Worm (Caenorhabditis elegans) whole organism, L3 larva: Measurements from ENCODE around the gene hrpf-2.

Source experiments
- ama-1 ChIP-seq: fragments of 150-350 bp; optimal IDR thresholded peaks from 2 replicates; lab custom pipeline; 2018
- ceh-9 ChIP-seq: sonication (generic microtip); optimal IDR thresholded peaks from 2 replicates; lab custom pipeline; 2018; ENCODE audit warnings: missing biosample characterization, missing genetic modification characterization
- elt-2 ChIP-seq: sonication (generic microtip); optimal IDR thresholded peaks from 2 replicates; lab custom pipeline; 2016; ENCODE audit warnings: missing genetic modification reagents, mild to moderate bottlenecking, missing genetic modification characterization, missing compliant biosample characterization
- jun-1 ChIP-seq: fragments of 150-350 bp; optimal IDR thresholded peaks from 2 replicates; lab custom pipeline; 2014; ENCODE audit warnings: missing biosample characterization, missing genetic modification reagents, missing genetic modification characterization
- lin-39 ChIP-seq: fragments of 150-350 bp; optimal IDR thresholded peaks from 2 replicates; lab custom pipeline; 2018; ENCODE audit warnings: missing biosample characterization, missing genetic modification reagents, missing genetic modification characterization
- nhr-23 ChIP-seq: fragments of 150-350 bp; optimal IDR thresholded peaks from 2 replicates; lab custom pipeline; 2014; ENCODE audit warnings: missing biosample characterization, missing genetic modification reagents, missing genetic modification characterization
- nhr-28 ChIP-seq: fragments of 150-350 bp; optimal IDR thresholded peaks from 2 replicates; lab custom pipeline; 2014; ENCODE audit warnings: missing biosample characterization, missing genetic modification characterization
- nhr-77 ChIP-seq: fragments of 150-350 bp; optimal IDR thresholded peaks from 2 replicates; lab custom pipeline; 2014; ENCODE audit warnings: missing biosample characterization, missing genetic modification characterization
- pha-4 ChIP-seq: fragments of 150-350 bp; optimal IDR thresholded peaks from 2 replicates; lab custom pipeline; 2014; ENCODE audit warnings: missing biosample characterization, missing genetic modification reagents, missing genetic modification characterization
- zag-1 ChIP-seq: fragments of 150-350 bp; optimal IDR thresholded peaks from 2 replicates; lab custom pipeline; 2014; ENCODE audit warnings: missing biosample characterization, missing genetic modification characterization
- ztf-11 ChIP-seq: fragments of 150-350 bp; optimal IDR thresholded peaks from 2 replicates; lab custom pipeline; 2014; ENCODE audit warnings: missing biosample characterization, missing genetic modification characterization

DNA sequence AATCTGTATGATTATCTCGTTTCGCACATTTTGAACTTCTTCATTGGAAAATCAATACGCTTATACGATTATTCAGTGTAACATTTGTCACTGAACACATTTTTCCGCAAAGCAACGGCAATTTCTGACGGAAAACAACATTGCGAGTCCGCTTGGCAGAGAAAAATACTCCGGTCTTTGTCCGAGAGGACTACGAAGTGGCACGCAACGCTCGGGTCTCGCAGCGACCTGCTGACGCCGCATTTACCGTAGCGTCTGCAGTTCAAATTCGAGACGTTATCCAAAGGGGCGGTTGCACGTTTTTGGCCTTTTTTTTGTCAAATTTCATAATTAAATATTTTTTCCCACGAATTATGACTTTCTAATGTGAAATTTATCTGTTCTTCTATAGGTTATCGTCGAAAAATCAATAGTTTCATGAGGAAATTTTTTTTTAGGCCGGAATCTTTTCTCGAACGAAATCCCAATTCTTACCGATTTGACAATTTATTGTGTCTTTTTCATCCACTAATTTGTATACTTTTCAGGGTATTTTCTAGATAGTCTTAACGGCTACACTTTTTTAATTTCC, 52.6 kb downstream of the hrpf-2 start, which contains the start of gene sqd-1:
- peak; percentile 98 for TF ChIP-seq nhr-23 (tag; lab: Kevin White, UChicago)
- TF ChIP-seq elt-2 (tag; lab: Kevin White, UChicago): peak; percentile 79
- peak; percentile 99 for TF ChIP-seq lin-39 (tag; lab: Kevin White, UChicago)
- peak; percentile 57 for TF ChIP-seq zag-1 (tag; lab: Kevin White, UChicago)
- no peak for TF ChIP-seq nhr-28 (tag; lab: Kevin White, UChicago)
- TF ChIP-seq jun-1 (tag; lab: Kevin White, UChicago): peak; percentile 92
- peak; percentile 98 for TF ChIP-seq pha-4
- TF ChIP-seq nhr-77 (tag; lab: Kevin White, UChicago): peak; percentile 37
- TF ChIP-seq ceh-9 (tag; lab: Kevin White, UChicago): no peak
- no peak for TF ChIP-seq ztf-11 (tag; lab: Kevin White, UChicago)
- TF ChIP-seq ama-1: peak; percentile 39
